Worm (Caenorhabditis elegans) whole organism, mixed stage, embryonic: Measurements from ENCODE around the gene K08E7.4.

Experiments used
- bed-3 ChIP-seq: fragments of 200-800 bp; sonication (Bioruptor generic); optimal IDR thresholded peaks from 3 replicates; lab custom pipeline; 2018; ENCODE audit warnings: mild to moderate bottlenecking, missing genetic modification characterization, moderate library complexity, missing compliant biosample characterization
- blmp-1 ChIP-seq: fragments of 150-350 bp; optimal IDR thresholded peaks from 2 replicates; lab custom pipeline; 2014; ENCODE audit warnings: missing biosample characterization, missing genetic modification characterization
- ceh-43 ChIP-seq: fragments of 200-800 bp; sonication (Bioruptor generic); optimal IDR thresholded peaks from 2 replicates; lab custom pipeline; 2018; ENCODE audit warnings: mild to moderate bottlenecking, missing genetic modification characterization, moderate library complexity, missing compliant biosample characterization
- ceh-83 ChIP-seq: fragments of 200-800 bp; sonication (Bioruptor generic); optimal IDR thresholded peaks from 2 replicates; lab custom pipeline; 2018; ENCODE audit warnings: mild to moderate bottlenecking, missing genetic modification characterization, missing compliant biosample characterization
- ces-1 ChIP-seq: fragments of 150-350 bp; optimal IDR thresholded peaks from 2 replicates; lab custom pipeline; 2014; ENCODE audit warnings: missing biosample characterization, missing genetic modification reagents, missing genetic modification characterization
- drap-1 ChIP-seq: fragments of 200-800 bp; sonication (Bioruptor generic); optimal IDR thresholded peaks from 3 replicates; lab custom pipeline; 2018; ENCODE audit warnings: mild to moderate bottlenecking, missing genetic modification characterization, missing compliant biosample characterization
- elt-1 ChIP-seq: sonication (generic microtip); optimal IDR thresholded peaks from 2 replicates; lab custom pipeline; 2017; ENCODE audit warnings: missing genetic modification characterization, mild to moderate bottlenecking, missing compliant biosample characterization, antibody characterized with exemption, moderate library complexity, borderline replicate concordance; ENCODE audit not compliant: insufficient read depth
- elt-3 ChIP-seq: fragments of 150-350 bp; optimal IDR thresholded peaks from 2 replicates; lab custom pipeline; 2014; ENCODE audit warnings: missing biosample characterization, missing genetic modification characterization
- flh-1 ChIP-seq: fragments of 200-800 bp; sonication (Bioruptor generic); optimal IDR thresholded peaks from 2 replicates; lab custom pipeline; 2018; ENCODE audit warnings: mild to moderate bottlenecking, missing genetic modification characterization, moderate library complexity, missing compliant biosample characterization
- ham-2 ChIP-seq: fragments of 200-800 bp; sonication (Bioruptor generic); optimal IDR thresholded peaks from 2 replicates; lab custom pipeline; 2018; ENCODE audit warnings: mild to moderate bottlenecking, missing genetic modification characterization, missing compliant biosample characterization
- hlh-1 ChIP-seq: fragments of 150-350 bp; optimal IDR thresholded peaks from 2 replicates; lab custom pipeline; 2014; ENCODE audit warnings: missing biosample characterization, missing genetic modification reagents, missing genetic modification characterization
- lsy-2 ChIP-seq: fragments of 150-350 bp; optimal IDR thresholded peaks from 2 replicates; lab custom pipeline; 2014; ENCODE audit warnings: missing biosample characterization, missing genetic modification characterization
- mls-2 ChIP-seq: sonication (generic microtip); optimal IDR thresholded peaks from 2 replicates; lab custom pipeline; 2016; ENCODE audit warnings: mild to moderate bottlenecking, missing genetic modification characterization, moderate library complexity, missing compliant biosample characterization
- nhr-28 ChIP-seq: fragments of 150-350 bp; optimal IDR thresholded peaks from 2 replicates; lab custom pipeline; 2014; ENCODE audit warnings: missing biosample characterization, missing genetic modification characterization
- pha-4 ChIP-seq: fragments of 150-350 bp; optimal IDR thresholded peaks from 2 replicates; lab custom pipeline; 2018; ENCODE audit warnings: missing biosample characterization, missing genetic modification reagents, missing genetic modification characterization
- sem-2 ChIP-seq: fragments of 200-800 bp; sonication (Bioruptor generic); optimal IDR thresholded peaks from 2 replicates; lab custom pipeline; 2018; ENCODE audit warnings: mild to moderate bottlenecking, missing genetic modification characterization, missing compliant biosample characterization
- tbx-8 ChIP-seq: fragments of 200-800 bp; sonication (Bioruptor generic); optimal IDR thresholded peaks from 2 replicates; lab custom pipeline; 2018; ENCODE audit warnings: mild to moderate bottlenecking, missing genetic modification characterization, moderate library complexity, missing compliant biosample characterization
- unc-39 ChIP-seq: fragments of 150-350 bp; optimal IDR thresholded peaks from 2 replicates; lab custom pipeline; 2014; ENCODE audit warnings: missing biosample characterization, missing genetic modification characterization
- unc-62 ChIP-seq: fragments of 150-350 bp; optimal IDR thresholded peaks from 2 replicates; lab custom pipeline; 2014; ENCODE audit warnings: missing biosample characterization, missing genetic modification reagents, missing genetic modification characterization
- zip-8 ChIP-seq: fragments of 150-350 bp; optimal IDR thresholded peaks from 2 replicates; lab custom pipeline; 2014; ENCODE audit warnings: missing biosample characterization, missing genetic modification characterization

The K08E7.4 gene

DNA sequence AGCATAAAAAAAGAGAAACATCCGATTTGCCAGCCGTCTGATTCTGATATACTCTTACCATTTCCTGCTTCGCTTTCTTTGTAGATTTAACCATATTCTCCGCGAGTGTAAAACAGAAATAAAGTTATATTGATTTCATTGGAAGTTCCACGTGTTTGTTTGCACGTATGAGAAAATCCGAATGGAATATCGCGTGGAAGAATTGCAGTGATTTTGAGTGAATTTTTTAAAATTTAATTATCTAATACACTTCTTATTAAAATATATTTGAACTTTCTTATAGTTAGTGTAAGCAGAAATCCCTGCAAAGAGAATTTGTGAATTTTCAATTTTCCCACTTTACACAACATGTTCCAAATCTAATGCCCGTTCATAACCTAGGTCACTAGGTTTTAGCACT lies 39.9 kb downstream of the K08E7.4 start, which contains the start of gene F53B2.5:
Gene F53B2.5, minus strand, starts transcription at position 101 of the 400 bp plus-strand sequence.
- no peak for TF ChIP-seq zip-8
- no peak for TF ChIP-seq mls-2 (tag; lab: Kevin White, UChicago)
- TF ChIP-seq ces-1 (GFP tag; lab: Kevin White, UChicago) = no peak

DNA sequence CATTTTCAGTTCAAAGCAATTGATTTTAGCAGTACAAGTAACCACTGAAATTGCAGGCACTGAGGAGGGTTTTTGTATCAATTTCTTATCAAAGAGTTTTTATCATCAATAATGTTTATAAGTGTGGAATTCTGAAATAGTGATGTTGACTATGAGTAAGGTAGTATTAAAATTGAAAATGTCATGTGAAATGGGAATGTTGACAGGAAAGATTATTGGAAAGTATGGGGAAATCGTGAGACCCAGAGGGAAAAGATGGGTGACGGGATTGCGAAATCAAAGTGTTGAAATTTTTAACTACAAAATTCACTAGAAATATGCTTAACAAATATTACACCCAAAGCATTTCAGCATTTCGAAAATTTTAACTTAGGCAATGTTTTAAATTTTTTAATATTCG lies 43.7 kb downstream of the K08E7.4 start, which contains the start of gene F53B2.8:
Gene F53B2.8, minus strand, starts transcription at position 180 of the 400 bp plus-strand sequence.
- TF ChIP-seq drap-1 (GFP tag; lab: Kevin White, UChicago) = no peak
- no peak for TF ChIP-seq tbx-8 (GFP tag; lab: Kevin White, UChicago)
- no peak for TF ChIP-seq ceh-43 (GFP tag; lab: Kevin White, UChicago)
- TF ChIP-seq ceh-83 (GFP tag; lab: Kevin White, UChicago) = no peak
- TF ChIP-seq, all 35 proteins: peak for 0

DNA sequence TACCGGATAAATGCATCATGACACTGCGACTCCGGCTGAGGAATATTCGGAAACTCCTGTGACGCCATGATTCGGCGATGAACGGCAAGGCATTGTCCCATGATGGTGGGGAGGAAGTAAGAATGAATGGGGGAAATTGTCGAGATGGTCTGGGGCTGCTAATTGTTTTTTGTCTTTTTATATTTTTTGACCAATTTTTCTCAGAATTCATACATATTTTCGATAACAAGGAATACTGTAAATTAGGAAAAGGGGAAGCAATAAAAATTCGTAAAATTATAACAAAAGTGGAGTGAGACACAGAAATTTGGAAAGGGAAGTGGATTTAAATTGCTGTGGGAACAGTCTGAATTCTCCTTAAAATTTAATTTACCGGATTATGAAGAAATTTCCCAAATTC lies 45.5 kb downstream of the K08E7.4 start, which contains the start of gene eak-4:
Gene eak-4, minus strand, starts transcription at position 101 of the 400 bp plus-strand sequence.
- no peak for TF ChIP-seq elt-1 (tag; lab: Kevin White, UChicago)
- TF ChIP-seq sem-2 = no peak
- no peak for TF ChIP-seq ceh-43 (GFP tag; lab: Kevin White, UChicago)
- TF ChIP-seq nhr-28 (tag; lab: Kevin White, UChicago) = no peak
- no peak for TF ChIP-seq bed-3
- TF ChIP-seq flh-1 (GFP tag; lab: Kevin White, UChicago) = no peak
- no peak for TF ChIP-seq ceh-83 (GFP tag; lab: Kevin White, UChicago)
- no peak for TF ChIP-seq elt-3 (tag; lab: Kevin White, UChicago)
- TF ChIP-seq pha-4 (tag; lab: Kevin White, UChicago) = no peak
- TF ChIP-seq ham-2 (GFP tag; lab: Kevin White, UChicago) = no peak
- no peak for TF ChIP-seq unc-62 (GFP tag; lab: Kevin White, UChicago)
- TF ChIP-seq mls-2 (tag; lab: Kevin White, UChicago) = no peak

DNA sequence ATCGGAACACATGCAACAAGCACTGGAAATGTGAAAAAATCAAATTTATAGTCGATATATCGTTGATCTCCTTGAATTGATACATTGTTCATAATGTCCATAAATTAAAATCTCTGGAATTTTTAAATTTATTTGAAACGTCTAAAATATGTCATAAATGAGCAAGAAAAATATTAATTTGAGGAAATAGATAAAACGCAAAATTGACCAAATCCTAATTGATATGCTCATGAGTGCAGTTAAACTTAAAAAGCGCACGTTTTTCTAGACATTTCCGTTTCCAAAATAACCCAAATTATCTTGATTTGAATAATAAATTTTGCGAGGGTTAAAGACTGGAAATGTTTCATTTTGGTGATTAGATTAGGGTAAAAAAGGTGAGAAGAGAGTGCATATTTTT lies 48.4 kb downstream of the K08E7.4 start, which contains the start of gene sru-13:
Gene sru-13, minus strand, starts transcription at position 101 of the 400 bp plus-strand sequence.
- TF ChIP-seq zip-8 = no peak
- no peak for TF ChIP-seq blmp-1 (tag; lab: Kevin White, UChicago)
- no peak for TF ChIP-seq elt-3 (tag; lab: Kevin White, UChicago)
- TF ChIP-seq ceh-43 (GFP tag; lab: Kevin White, UChicago) = no peak
- no peak for TF ChIP-seq elt-1 (tag; lab: Kevin White, UChicago)
- no peak for TF ChIP-seq hlh-1 (tag; lab: Kevin White, UChicago)
- TF ChIP-seq drap-1 (GFP tag; lab: Kevin White, UChicago) = no peak
- TF ChIP-seq tbx-8 (GFP tag; lab: Kevin White, UChicago) = no peak
- TF ChIP-seq lsy-2 (tag; lab: Kevin White, UChicago) = no peak
- TF ChIP-seq ceh-83 (GFP tag; lab: Kevin White, UChicago) = no peak
- TF ChIP-seq unc-39 = no peak
